Fruit fly (Drosophila melanogaster) whole organism, embryonic: Measurements from ENCODE around the gene CG43400.

Experiments used
- ATbp ChIP-seq: fragments of 200-800 bp; sonication (Bioruptor generic); optimal IDR thresholded peaks from 2 replicates; lab custom pipeline; 2017; ENCODE audit warnings: missing biosample characterization, mild to moderate bottlenecking, missing genetic modification characterization, missing genetic modification reagents
- Abd-B ChIP-seq: fragments of 200-800 bp; sonication (Bioruptor generic); optimal IDR thresholded peaks from 2 replicates; lab custom pipeline; 2018; ENCODE audit warnings: missing biosample characterization, mild to moderate bottlenecking, missing genetic modification characterization, moderate library complexity
- Antp ChIP-seq: fragments of 200-800 bp; sonication (Bioruptor generic); optimal IDR thresholded peaks from 3 replicates; lab custom pipeline; 2016; ENCODE audit warnings: missing biosample characterization, missing genetic modification characterization
- CG11093 ChIP-seq: fragments of 200-800 bp; sonication (Bioruptor generic); IDR thresholded peaks from 3 replicates; pipeline ENCODE4 v1.3.6; 2022; ENCODE audit warnings: missing biosample characterization, missing genetic modification characterization
- CG11398 ChIP-seq: fragments of 200-800 bp; sonication (Bioruptor generic); optimal IDR thresholded peaks from 2 replicates; lab custom pipeline; 2016; ENCODE audit warnings: missing biosample characterization, missing genetic modification characterization
- CG11504 ChIP-seq: fragments of 200-800 bp; sonication (Bioruptor generic); optimal IDR thresholded peaks from 3 replicates; lab custom pipeline; 2019; ENCODE audit warnings: missing biosample characterization, mild to moderate bottlenecking, missing genetic modification characterization, moderate library complexity
- CG12659 ChIP-seq: fragments of 200-800 bp; sonication (Bioruptor generic); optimal IDR thresholded peaks from 3 replicates; lab custom pipeline; 2017; ENCODE audit warnings: mild to moderate bottlenecking, missing biosample characterization, missing genetic modification reagents, missing genetic modification characterization
- CG13424 ChIP-seq: fragments of 200-800 bp; sonication (Bioruptor generic); optimal IDR thresholded peaks from 2 replicates; lab custom pipeline; 2019; ENCODE audit warnings: missing biosample characterization, mild to moderate bottlenecking, missing genetic modification characterization, moderate library complexity
- CG13775 ChIP-seq: fragments of 200-800 bp; sonication (Bioruptor generic); optimal IDR thresholded peaks from 3 replicates; lab custom pipeline; 2017; ENCODE audit warnings: missing biosample characterization, mild to moderate bottlenecking, missing genetic modification characterization
- CG14710 ChIP-seq: fragments of 200-800 bp; sonication (Bioruptor generic); optimal IDR thresholded peaks from 3 replicates; lab custom pipeline; 2019; ENCODE audit warnings: missing biosample characterization, mild to moderate bottlenecking, missing genetic modification characterization, moderate library complexity
- CG14965 ChIP-seq: fragments of 200-800 bp; sonication (Bioruptor generic); optimal IDR thresholded peaks from 2 replicates; lab custom pipeline; 2016; ENCODE audit warnings: missing biosample characterization, missing genetic modification characterization, borderline replicate concordance
- CG17359 ChIP-seq: fragments of 200-800 bp; sonication (Bioruptor generic); optimal IDR thresholded peaks from 3 replicates; lab custom pipeline; 2018; ENCODE audit warnings: missing biosample characterization, mild to moderate bottlenecking, missing genetic modification characterization, moderate library complexity
- CG2712 ChIP-seq: fragments of 200-800 bp; optimal IDR thresholded peaks from 3 replicates; lab custom pipeline; 2019; ENCODE audit warnings: missing biosample characterization, mild to moderate bottlenecking, missing genetic modification characterization, moderate library complexity
- CG3065 ChIP-seq: fragments of 200-800 bp; sonication (Bioruptor generic); optimal IDR thresholded peaks from 2 replicates; lab custom pipeline; 2016; ENCODE audit warnings: missing biosample characterization, missing genetic modification characterization
- CG3838 ChIP-seq: fragments of 200-800 bp; sonication (Bioruptor generic); optimal IDR thresholded peaks from 3 replicates; lab custom pipeline; 2016; ENCODE audit warnings: missing biosample characterization, missing genetic modification characterization
- CG4328 ChIP-seq: fragments of 200-800 bp; sonication (Bioruptor generic); optimal IDR thresholded peaks from 3 replicates; lab custom pipeline; 2017; ENCODE audit warnings: missing biosample characterization, missing genetic modification reagents, missing genetic modification characterization
- CG6175 ChIP-seq: fragments of 200-800 bp; sonication (Bioruptor generic); IDR thresholded peaks from 3 replicates; pipeline ENCODE4 v1.3.6; 2022; ENCODE audit warnings: missing biosample characterization, missing genetic modification characterization
- CG6254 ChIP-seq: fragments of 200-800 bp; sonication (Bioruptor generic); optimal IDR thresholded peaks from 3 replicates; lab custom pipeline; 2017; ENCODE audit warnings: mild to moderate bottlenecking, missing biosample characterization, missing genetic modification reagents, missing genetic modification characterization
- CG6854 ChIP-seq: fragments of 200-800 bp; sonication (Bioruptor generic); optimal IDR thresholded peaks from 3 replicates; lab custom pipeline; 2017; ENCODE audit warnings: missing biosample characterization, mild to moderate bottlenecking, missing genetic modification characterization
- CG8924 ChIP-seq: fragments of 200-800 bp; optimal IDR thresholded peaks from 3 replicates; lab custom pipeline; 2019; ENCODE audit warnings: missing biosample characterization, mild to moderate bottlenecking, missing genetic modification characterization, moderate library complexity
- Dad ChIP-seq: fragments of 200-800 bp; sonication (Bioruptor generic); optimal IDR thresholded peaks from 3 replicates; lab custom pipeline; 2016; ENCODE audit warnings: missing biosample characterization, missing genetic modification characterization
- Dip3 ChIP-seq: fragments of 200-800 bp; sonication (Bioruptor generic); optimal IDR thresholded peaks from 3 replicates; lab custom pipeline; 2016; ENCODE audit warnings: missing biosample characterization, missing genetic modification characterization
- Dll ChIP-seq: fragments of 200-800 bp; sonication (Bioruptor generic); IDR thresholded peaks from 4 replicates; pipeline ENCODE4 v1.3.6; 2022; ENCODE audit warnings: missing biosample characterization, missing genetic modification characterization; ENCODE audit not compliant: partially characterized antibody
- Dp ChIP-seq: fragments of 200-800 bp; sonication (Bioruptor generic); optimal IDR thresholded peaks from 2 replicates; lab custom pipeline; 2018; ENCODE audit warnings: missing biosample characterization, mild to moderate bottlenecking, missing genetic modification characterization, moderate library complexity
- Dref ChIP-seq: fragments of 200-800 bp; sonication (Bioruptor generic); IDR thresholded peaks from 2 replicates; pipeline ENCODE4 v1.3.6; 2022; ENCODE audit warnings: missing biosample characterization, missing genetic modification characterization
- Hmx ChIP-seq: fragments of 200-800 bp; sonication (Bioruptor generic); optimal IDR thresholded peaks from 2 replicates; lab custom pipeline; 2016; ENCODE audit warnings: missing biosample characterization, missing genetic modification characterization
- MBD-R2 ChIP-seq: fragments of 200-800 bp; sonication (Bioruptor generic); IDR thresholded peaks from 2 replicates; pipeline ENCODE4 v1.3.6; 2022; ENCODE audit warnings: missing biosample characterization, missing genetic modification characterization
- Optix ChIP-seq: fragments of 200-800 bp; sonication (Bioruptor generic); IDR thresholded peaks from 3 replicates; pipeline ENCODE4 v1.3.6; 2022; ENCODE audit warnings: missing biosample characterization, missing genetic modification characterization
- Poxn ChIP-seq: fragments of 200-800 bp; sonication (Bioruptor generic); IDR thresholded peaks from 2 replicates; pipeline ENCODE4 v1.3.6; 2022; ENCODE audit warnings: missing biosample characterization, missing genetic modification characterization
- Six4 ChIP-seq: fragments of 200-800 bp; sonication (Bioruptor generic); optimal IDR thresholded peaks from 2 replicates; lab custom pipeline; 2016; ENCODE audit warnings: missing biosample characterization, missing genetic modification characterization
- Ssrp ChIP-seq: fragments of 200-800 bp; sonication (Bioruptor generic); optimal IDR thresholded peaks from 2 replicates; lab custom pipeline; 2018; ENCODE audit warnings: missing biosample characterization, mild to moderate bottlenecking, missing genetic modification characterization, moderate library complexity
- YL-1 ChIP-seq: fragments of 200-800 bp; sonication (Bioruptor generic); optimal IDR thresholded peaks from 3 replicates; lab custom pipeline; 2017; ENCODE audit warnings: missing biosample characterization, mild to moderate bottlenecking, missing genetic modification characterization
- amos ChIP-seq: fragments of 200-800 bp; sonication (Bioruptor generic); IDR thresholded peaks from 2 replicates; pipeline ENCODE4 v1.3.6; 2022; ENCODE audit warnings: missing biosample characterization, missing genetic modification characterization; ENCODE audit not compliant: partially characterized antibody
- bigmax ChIP-seq: fragments of 200-800 bp; sonication (Bioruptor generic); optimal IDR thresholded peaks from 2 replicates; lab custom pipeline; 2018; ENCODE audit warnings: missing biosample characterization, mild to moderate bottlenecking, missing genetic modification characterization
- chinmo ChIP-seq: fragments of 200-800 bp; sonication (Bioruptor generic); IDR thresholded peaks from 4 replicates; pipeline ENCODE4 v1.3.6; 2022; ENCODE audit warnings: missing biosample characterization, missing genetic modification characterization; ENCODE audit not compliant: partially characterized antibody
- ci ChIP-seq: fragments of 200-800 bp; sonication (Bioruptor generic); IDR thresholded peaks from 3 replicates; pipeline ENCODE4 v1.3.6; 2022; ENCODE audit warnings: missing biosample characterization, missing genetic modification characterization
- emc ChIP-seq: fragments of 200-800 bp; sonication (Bioruptor generic); optimal IDR thresholded peaks from 2 replicates; lab custom pipeline; 2016; ENCODE audit warnings: missing biosample characterization, missing genetic modification characterization
- esg ChIP-seq: fragments of 200-800 bp; sonication (Bioruptor generic); conservative IDR thresholded peaks from 2 replicates; pipeline ENCODE4 v1.3.6; 2022; ENCODE audit warnings: missing biosample characterization, missing genetic modification characterization
- ewg ChIP-seq: fragments of 200-800 bp; sonication (Bioruptor generic); optimal IDR thresholded peaks from 3 replicates; lab custom pipeline; 2017; ENCODE audit warnings: mild to moderate bottlenecking, missing biosample characterization, missing genetic modification reagents, missing genetic modification characterization
- jigr1 ChIP-seq: fragments of 200-800 bp; sonication (Bioruptor generic); IDR thresholded peaks from 3 replicates; pipeline ENCODE4 v1.3.6; 2022; ENCODE audit warnings: missing biosample characterization, missing genetic modification characterization
- kay ChIP-seq: fragments of 200-800 bp; sonication (Bioruptor generic); optimal IDR thresholded peaks from 2 replicates; lab custom pipeline; 2016; ENCODE audit warnings: missing biosample characterization, missing genetic modification characterization
- lbe ChIP-seq: fragments of 200-800 bp; sonication (Bioruptor generic); optimal IDR thresholded peaks from 2 replicates; lab custom pipeline; 2016; ENCODE audit warnings: missing biosample characterization, mild to moderate bottlenecking, missing genetic modification characterization
- lola ChIP-seq, 3 experiments: fragments of >200 bp in 2 of 3; fragments of 200-800 bp in 1 of 3; sonication (Bioruptor generic) in 1 of 3; optimal IDR thresholded peaks; 2 replicates each; lab custom pipeline; 2017 to 2019; ENCODE audit warnings: missing biosample characterization in 3 of 3, missing genetic modification characterization in 3 of 3, mild to moderate bottlenecking in 1 of 3, moderate library complexity in 1 of 3
- odd ChIP-seq: fragments of 200-800 bp; sonication (Bioruptor generic); optimal IDR thresholded peaks from 2 replicates; lab custom pipeline; 2017; ENCODE audit warnings: missing biosample characterization, mild to moderate bottlenecking, missing genetic modification characterization
- prd ChIP-seq, 3 experiments: fragments of >200 bp in 2 of 3; fragments of 200-800 bp in 1 of 3; sonication (Bioruptor generic) in 1 of 3; optimal IDR thresholded peaks in 2 of 3; IDR thresholded peaks in 1 of 3; 2 replicates in 2 of 3; 3 replicates in 1 of 3; pipeline versions ENCODE4 v1.3.6 to Lab custom; 2017 to 2022; ENCODE audit warnings: missing biosample characterization in 1 of 3, missing genetic modification characterization in 1 of 3
- pum ChIP-seq: fragments of 200-800 bp; sonication (Bioruptor generic); optimal IDR thresholded peaks from 2 replicates; lab custom pipeline; 2016; ENCODE audit warnings: missing biosample characterization, missing genetic modification characterization
- ro ChIP-seq: fragments of 200-800 bp; sonication (Bioruptor generic); IDR thresholded peaks from 2 replicates; pipeline ENCODE4 v1.3.6; 2022; ENCODE audit warnings: missing biosample characterization, missing genetic modification characterization
- sc ChIP-seq, 3 experiments: fragments of >200 bp in 2 of 3; fragments of 200-800 bp in 1 of 3; sonication (Bioruptor generic) in 1 of 3; optimal IDR thresholded peaks; 2 replicates in 2 of 3; 3 replicates in 1 of 3; lab custom pipeline; 2017; ENCODE audit warnings: mild to moderate bottlenecking in 1 of 3, missing biosample characterization in 1 of 3, missing genetic modification characterization in 1 of 3, missing genetic modification reagents in 1 of 3

Gene CG43400

DNA sequence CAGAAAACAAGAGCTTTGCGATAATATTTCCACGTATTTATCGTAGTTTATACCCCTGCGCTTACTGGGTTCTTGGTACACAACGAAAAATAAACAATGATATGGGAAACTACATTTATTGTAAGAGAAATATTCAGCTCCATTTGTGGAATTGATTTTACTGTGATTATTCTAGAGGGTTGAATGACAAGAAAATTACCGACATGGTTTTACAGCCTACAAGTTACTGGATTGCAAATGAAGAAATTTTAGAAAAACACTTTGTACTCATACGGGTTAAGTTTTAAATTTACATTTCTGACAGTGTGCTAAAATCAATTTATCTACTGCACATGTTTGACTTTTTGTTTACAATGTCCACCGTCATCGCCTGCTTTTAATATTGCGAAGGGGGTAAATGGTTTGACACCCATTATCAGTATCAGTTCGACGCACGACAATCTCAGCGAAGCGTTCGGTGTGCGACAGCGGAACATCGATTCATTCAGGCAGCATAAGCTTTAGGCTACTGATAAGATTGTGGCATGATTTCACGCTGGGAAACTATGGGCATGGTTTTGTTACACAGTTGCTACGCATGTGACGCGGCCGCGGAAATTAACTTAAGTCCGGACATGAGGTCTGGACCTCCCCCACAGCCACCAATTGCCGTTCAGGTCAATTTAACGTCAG is 28.6 kb upstream of the CG43400 start (continued):
- TF ChIP-seq Hmx (GFP tag; lab: Kevin White, UChicago) (no peak), CG11093 (GFP tag; lab: Robert Waterston, UW) (no peak), kay (GFP tag; lab: Kevin White, UChicago) (peak; percentile 10), Six4 (GFP tag; lab: Kevin White, UChicago) (no peak), CG3838 (GFP tag; lab: Kevin White, UChicago) (no peak), pum (no peak), Poxn (GFP tag; lab: Robert Waterston, UW) (no peak), CG13424 (tag; lab: Kevin White, UChicago) (peak; percentile 21), Dref (no peak), Dad (GFP tag; lab: Kevin White, UChicago) (no peak), CG6254 (GFP tag; lab: Kevin White, UChicago) (no peak), CG3065 (no peak), Optix (GFP tag; lab: Robert Waterston, UW) (no peak), ATbp (GFP tag; lab: Kevin White, UChicago) (peak; percentile 26), bigmax (no peak), amos (no peak), ewg (GFP tag; lab: Kevin White, UChicago) (peak; percentile 1), Ssrp (tag; lab: Kevin White, UChicago) (no peak), odd (GFP tag; lab: Kevin White, UChicago) (no peak), CG14965 (GFP tag; lab: Kevin White, UChicago) (no peak), esg (GFP tag; lab: Robert Waterston, UW) (no peak), Dip3 (GFP tag; lab: Kevin White, UChicago) (no peak), emc (GFP tag; lab: Kevin White, UChicago) (no peak), CG11398 (no peak), CG6854 (GFP tag; lab: Kevin White, UChicago) (no peak), sc (optimal IDR thresholded peaks at IDR 0.05; lab: Kevin White, UChicago) (no peak), sc (GFP tag; optimal IDR thresholded peaks at IDR 0.05; lab: Kevin White, UChicago) (peak; percentile 28), jigr1 (no peak), CG6175 (0 out of 3 replicates have a peak, but pooled peaks have one; percentile 34), ci (no peak), ro (no peak), CG8924 (peak; percentile 26), YL-1 (GFP tag; lab: Kevin White, UChicago) (no peak), Antp (GFP tag; lab: Kevin White, UChicago) (no peak), CG11504 (tag; lab: Kevin White, UChicago) (peak; percentile 45), Abd-B (no peak), lola (GFP tag; optimal IDR thresholded peaks at IDR 0.05; lab: Kevin White, UChicago) (peak in 1 of 3 experiments; percentile 4), MBD-R2 (GFP tag; lab: Robert Waterston, UW) (no peak), chinmo (GFP tag; lab: Robert Waterston, UW) (peak; percentile 71; the same call in 1 of the 4 replicates), Dp (GFP tag; lab: Kevin White, UChicago) (no peak), CG4328 (GFP tag; lab: Kevin White, UChicago) (no peak), CG2712 (tag; lab: Kevin White, UChicago) (peak; percentile 48), Dll (no peak), CG13775 (GFP tag; lab: Kevin White, UChicago) (no peak), CG12659 (GFP tag; lab: Kevin White, UChicago) (peak; percentile 37), lbe (GFP tag; lab: Kevin White, UChicago) (no peak), CG14710 (peak; percentile 2), CG17359 (tag; lab: Kevin White, UChicago) (peak; percentile 11), prd (optimal IDR thresholded peaks at IDR 0.05; lab: Kevin White, UChicago) (no peak), prd (GFP tag; IDR thresholded peaks at IDR 0.05; lab: Robert Waterston, UW) (0 out of 3 replicates have a peak, but pooled peaks have one; percentile 18)
